Worm (Caenorhabditis elegans): ENCODE measurements around the gene C14C11.7.

C14C11.7 gene

ce11 chrV:5687115-5687979, 21.5 kb upstream of the C14C11.7 start, which contains the start of gene F25B4.7 (continued):
- TF ChIP-seq ceh-32 (tag; optimal IDR thresholded peaks at IDR 0.05; ENCODE audit: poor library complexity), result no peak
- no peak for TF ChIP-seq dpl-1 (GFP tag; optimal IDR thresholded peaks at IDR 0.05)
- TF ChIP-seq Y75B8A.6 (GFP tag; IDR thresholded peaks at IDR 0.05), result no peak
- TF ChIP-seq ceh-44 (GFP tag; IDR thresholded peaks at IDR 0.05), result no peak
- no peak for TF ChIP-seq Y5F2A.4 (GFP tag; optimal IDR thresholded peaks at IDR 0.05)
- peak in 1 of 2 experiments; percentile 13 for TF ChIP-seq lsy-2 (tag; optimal IDR thresholded peaks at IDR 0.05)
- TF ChIP-seq F37D6.2 (tag; optimal IDR thresholded peaks at IDR 0.05), result no peak
- no peak for TF ChIP-seq daf-19 (GFP tag; conservative IDR thresholded peaks at IDR 0.05)
- TF ChIP-seq nhr-41 (GFP tag; IDR thresholded peaks at IDR 0.05), result no peak
- no peak for TF ChIP-seq lin-1 (GFP tag; IDR thresholded peaks at IDR 0.05)
- TF ChIP-seq nhr-111 (GFP tag; optimal IDR thresholded peaks at IDR 0.05), result no peak
- TF ChIP-seq nhr-102 (tag; optimal IDR thresholded peaks at IDR 0.05), result no peak
- no peak for TF ChIP-seq zfp-2 (tag; optimal IDR thresholded peaks at IDR 0.05)
- TF ChIP-seq mep-1 (tag; optimal IDR thresholded peaks at IDR 0.05), result no peak
- TF ChIP-seq nhr-11 (tag; optimal IDR thresholded peaks at IDR 0.05), result no peak
- no peak for TF ChIP-seq Y105C5A.15 (GFP tag; IDR thresholded peaks at IDR 0.05)
- peak; percentile 31 for TF ChIP-seq mes-2 (tag; optimal IDR thresholded peaks at IDR 0.05; ENCODE audit: poor library complexity, severe bottlenecking)
- TF ChIP-seq T20F7.1 (GFP tag; optimal IDR thresholded peaks at IDR 0.05), result no peak
- TF ChIP-seq nhr-76 (tag; optimal IDR thresholded peaks at IDR 0.05), result no peak
- TF ChIP-seq php-3 (GFP tag; IDR thresholded peaks at IDR 0.05), result no peak
- TF ChIP-seq snpc-1.2 (GFP tag; IDR thresholded peaks at IDR 0.05), result no peak
- TF ChIP-seq ztf-7 (tag; optimal IDR thresholded peaks at IDR 0.05), result peak; percentile 54
- TF ChIP-seq dmd-8 (GFP tag; IDR thresholded peaks at IDR 0.05), result no peak
- no peak for TF ChIP-seq ceh-82 (tag; optimal IDR thresholded peaks at IDR 0.05)
- no peak for TF ChIP-seq arid-1 (GFP tag; conservative IDR thresholded peaks at IDR 0.05)
- TF ChIP-seq lir-3 (tag; optimal IDR thresholded peaks at IDR 0.05), result no peak
- no peak for TF ChIP-seq ZK337.2 (GFP tag; IDR thresholded peaks at IDR 0.05)
- no peak for TF ChIP-seq nhr-237 (tag; optimal IDR thresholded peaks at IDR 0.05)
- TF ChIP-seq sdz-12 (GFP tag; optimal IDR thresholded peaks at IDR 0.05), result no peak
- no peak for TF ChIP-seq spr-3 (GFP tag; optimal IDR thresholded peaks at IDR 0.05)
- no peak for TF ChIP-seq madf-9 (GFP tag; conservative IDR thresholded peaks at IDR 0.05)
- TF ChIP-seq nhr-28 (tag; optimal IDR thresholded peaks at IDR 0.05), result peak; percentile 55
- no peak for TF ChIP-seq snpc-4 (tag; optimal IDR thresholded peaks at IDR 0.05)
- TF ChIP-seq saeg-2 (GFP tag; IDR thresholded peaks at IDR 0.05), result no peak
- no peak for TF ChIP-seq ceh-62 (tag; optimal IDR thresholded peaks at IDR 0.05)
- no peak for TF ChIP-seq ZK546.5 (tag; optimal IDR thresholded peaks at IDR 0.05)
- no peak for TF ChIP-seq gei-8 (GFP tag; optimal IDR thresholded peaks at IDR 0.05)
- no peak for TF ChIP-seq vab-7 (GFP tag; IDR thresholded peaks at IDR 0.05)
- no peak for TF ChIP-seq F26F4.8 (GFP tag; conservative IDR thresholded peaks at IDR 0.05)
- TF ChIP-seq R02D3.7 (tag; optimal IDR thresholded peaks at IDR 0.05), result no peak
- TF ChIP-seq D1046.2 (GFP tag; IDR thresholded peaks at IDR 0.05), result no peak
- TF ChIP-seq F49E8.2 (tag; optimal IDR thresholded peaks at IDR 0.05; ENCODE audit: borderline replicate concordance), result no peak
- no peak for TF ChIP-seq fkh-10 (GFP tag; optimal IDR thresholded peaks at IDR 0.05)
- peak; percentile 45 for TF ChIP-seq lin-38 (GFP tag; IDR thresholded peaks at IDR 0.05)
- TF ChIP-seq hlh-11 (tag; optimal IDR thresholded peaks at IDR 0.05), result peak; percentile 11
- TF ChIP-seq egl-27 (tag; optimal IDR thresholded peaks at IDR 0.05), result no peak
- no peak for TF ChIP-seq jun-1 (tag; optimal IDR thresholded peaks at IDR 0.05)
- TF ChIP-seq zfp-3 (GFP tag; conservative IDR thresholded peaks at IDR 0.05), result no peak
- no peak for TF ChIP-seq ama-1 (optimal IDR thresholded peaks at IDR 0.05)
- no peak for TF ChIP-seq fos-1 (tag; optimal IDR thresholded peaks at IDR 0.05)
- no peak for TF ChIP-seq lin-15B (tag; optimal IDR thresholded peaks at IDR 0.05)
